Fruit fly (Drosophila melanogaster): ENCODE results near the gene CG12194.

CG12194 gene

DNA sequence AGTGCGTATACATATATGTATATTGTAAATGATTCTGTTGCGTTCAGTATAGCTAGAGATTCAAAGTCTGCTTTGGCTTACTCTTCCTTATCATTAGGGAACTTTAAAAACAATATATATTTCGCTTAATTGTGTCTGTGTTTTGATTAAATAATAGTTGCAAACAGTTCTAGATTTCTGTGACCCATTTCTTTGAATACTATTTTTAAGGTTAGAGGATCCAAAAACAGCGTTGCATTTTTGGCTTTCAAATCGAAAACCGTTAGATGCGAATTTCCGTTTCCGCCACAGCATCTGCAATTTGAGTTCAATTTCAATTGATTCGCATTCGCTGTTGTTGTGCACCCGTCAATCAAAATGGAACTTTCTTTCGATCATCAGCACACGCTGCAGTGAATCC, 48.0 kb downstream of the CG12194 start:
- no peak for TF ChIP-seq fkh (GFP tag; optimal IDR thresholded peaks at IDR 0.05)
- TF ChIP-seq CG8632 (GFP tag; optimal IDR thresholded peaks at IDR 0.05) = no peak
- TF ChIP-seq esn (GFP tag; optimal IDR thresholded peaks at IDR 0.05) = peak; percentile 28
- TF ChIP-seq CG6808 (GFP tag; optimal IDR thresholded peaks at IDR 0.05) = peak; percentile 53
- no peak for TF ChIP-seq CG4318 (GFP tag; optimal IDR thresholded peaks at IDR 0.05)
- TF ChIP-seq lz (GFP tag; optimal IDR thresholded peaks at IDR 0.05) = no peak
- peak; percentile 35 for TF ChIP-seq spab (GFP tag; optimal IDR thresholded peaks at IDR 0.05)
- TF ChIP-seq CG6792 (GFP tag; optimal IDR thresholded peaks at IDR 0.05) = no peak
- peak in 1 of 2 experiments; percentile 32 for TF ChIP-seq ss (GFP tag; optimal IDR thresholded peaks at IDR 0.05)
- TF ChIP-seq Eip75B (GFP tag; optimal IDR thresholded peaks at IDR 0.05) = peak; percentile 19
- no peak for TF ChIP-seq svp (GFP tag)
- no peak for TF ChIP-seq CG8319 (GFP tag; optimal IDR thresholded peaks at IDR 0.05)
- no peak for TF ChIP-seq Hr38 (GFP tag; optimal IDR thresholded peaks at IDR 0.05)
- TF ChIP-seq CG9139 (GFP tag; optimal IDR thresholded peaks at IDR 0.05) = no peak
- TF ChIP-seq Smox (GFP tag; optimal IDR thresholded peaks at IDR 0.05) = no peak
- no peak for TF ChIP-seq Sox15 (GFP tag; optimal IDR thresholded peaks at IDR 0.05)
- peak; percentile 19 for TF ChIP-seq OdsH (GFP tag; optimal IDR thresholded peaks at IDR 0.05)
- peak; percentile 40; the same call in 1 of the 3 replicates for TF ChIP-seq CG6163 (GFP tag; IDR thresholded peaks at IDR 0.05)
- TF ChIP-seq Ets21C (GFP tag; optimal IDR thresholded peaks at IDR 0.05) = no peak
- no peak for TF ChIP-seq dac (GFP tag; optimal IDR thresholded peaks at IDR 0.05)
- peak; percentile 67 for TF ChIP-seq CG6276 (GFP tag; optimal IDR thresholded peaks at IDR 0.05)
- TF ChIP-seq topi (GFP tag; optimal IDR thresholded peaks at IDR 0.05) = no peak
- TF ChIP-seq CG11762 (GFP tag; optimal IDR thresholded peaks at IDR 0.05; ENCODE audit: insufficient read depth) = peak; percentile 14
- TF ChIP-seq CG6854 (GFP tag; optimal IDR thresholded peaks at IDR 0.05) = no peak
- no peak for TF ChIP-seq fd85E (GFP tag; optimal IDR thresholded peaks at IDR 0.05)
- no peak for TF ChIP-seq CG3919 (GFP tag; optimal IDR thresholded peaks at IDR 0.05)
- no peak for TF ChIP-seq Hr39 (GFP tag; optimal IDR thresholded peaks at IDR 0.05)
- no peak for TF ChIP-seq CG10631 (GFP tag; optimal IDR thresholded peaks at IDR 0.05)
- TF ChIP-seq pdm3 (GFP tag; optimal IDR thresholded peaks at IDR 0.05) = peak; percentile 50
- peak; percentile 45 for TF ChIP-seq CG3032 (tag; optimal IDR thresholded peaks at IDR 0.05)
- TF ChIP-seq Lpt (GFP tag; optimal IDR thresholded peaks at IDR 0.05) = no peak
- peak; percentile 7 for TF ChIP-seq acj6 (GFP tag; optimal IDR thresholded peaks at IDR 0.05)
- TF ChIP-seq CG16779 (tag; optimal IDR thresholded peaks at IDR 0.05) = peak; percentile 30
- TF ChIP-seq salr (GFP tag; optimal IDR thresholded peaks at IDR 0.05) = peak in 1 of 2 experiments; percentile 31
- TF ChIP-seq cyc (GFP tag; optimal IDR thresholded peaks at IDR 0.05) = no peak
- peak; percentile 60 for TF ChIP-seq Eip78C (GFP tag)
- no peak for TF ChIP-seq vri (GFP tag; optimal IDR thresholded peaks at IDR 0.05)
- no peak for TF ChIP-seq CG15336 (GFP tag; IDR thresholded peaks at IDR 0.05)
- TF ChIP-seq Met (GFP tag; optimal IDR thresholded peaks at IDR 0.05) = no peak
- TF ChIP-seq Blimp-1 (GFP tag; optimal IDR thresholded peaks at IDR 0.05) = no peak
- TF ChIP-seq Hr4 (GFP tag; optimal IDR thresholded peaks at IDR 0.05) = peak; percentile 54
- TF ChIP-seq Gug (GFP tag; IDR thresholded peaks at IDR 0.05) = no peak
- peak; percentile 2 for TF ChIP-seq dsx (GFP tag; optimal IDR thresholded peaks at IDR 0.05; ENCODE audit: poor library complexity, severe bottlenecking)
- no peak for TF ChIP-seq CG7368 (GFP tag; optimal IDR thresholded peaks at IDR 0.05)
- peak; percentile 23 for TF ChIP-seq CG10669 (GFP tag; optimal IDR thresholded peaks at IDR 0.05)
- TF ChIP-seq eg (GFP tag; IDR thresholded peaks at IDR 0.05) = peak; percentile 53; the same call in 2 of the 3 replicates
- 0 out of 2 replicates have a peak, but pooled peaks have one; percentile 29 for TF ChIP-seq CG11294 (GFP tag; IDR thresholded peaks at IDR 0.05)
- TF ChIP-seq CG34406 (GFP tag; optimal IDR thresholded peaks at IDR 0.05) = peak; percentile 10
- no peak for TF ChIP-seq CG31627 (GFP tag; optimal IDR thresholded peaks at IDR 0.05)
- TF ChIP-seq fd59A (GFP tag; optimal IDR thresholded peaks at IDR 0.05) = no peak
- TF ChIP-seq Ets96B (tag; optimal IDR thresholded peaks at IDR 0.05) = peak; percentile 23
- TF ChIP-seq CG11902 (GFP tag; optimal IDR thresholded peaks at IDR 0.05) = no peak
- TF ChIP-seq Eip93F (GFP tag; optimal IDR thresholded peaks at IDR 0.05) = no peak

Measured in whole organism, prepupa.